Worm (Caenorhabditis elegans): ENCODE measurements around the gene W04E12.4.

The W04E12.4 gene

DNA sequence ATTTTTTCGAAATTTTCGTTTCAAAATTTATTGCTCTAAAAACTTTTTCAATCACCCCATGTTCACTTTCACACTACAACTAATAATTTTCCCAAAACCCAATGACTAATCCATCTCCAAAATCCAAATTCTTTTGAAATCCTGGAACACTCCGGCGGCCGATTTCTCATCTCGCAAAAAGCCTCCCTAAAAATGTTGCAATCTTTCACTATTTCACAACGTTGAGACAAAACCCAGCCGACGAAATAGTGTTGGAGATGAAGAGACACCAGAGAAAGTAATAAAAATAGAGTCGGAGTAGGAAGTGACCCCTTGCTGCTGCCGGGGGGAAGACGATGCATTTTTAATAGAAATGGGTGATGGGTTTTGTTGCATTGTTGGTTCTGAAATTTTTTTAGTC lies 18.8 kb upstream of the W04E12.4 start:
- TF ChIP-seq hmg-11 (tag; optimal IDR thresholded peaks at IDR 0.05) (peak; percentile 15), unc-39 (tag; optimal IDR thresholded peaks at IDR 0.05) (no peak), elt-2 (tag; optimal IDR thresholded peaks at IDR 0.05) (no peak), elt-1 (tag; optimal IDR thresholded peaks at IDR 0.05) (no peak), nhr-77 (tag; optimal IDR thresholded peaks at IDR 0.05) (no peak)

DNA sequence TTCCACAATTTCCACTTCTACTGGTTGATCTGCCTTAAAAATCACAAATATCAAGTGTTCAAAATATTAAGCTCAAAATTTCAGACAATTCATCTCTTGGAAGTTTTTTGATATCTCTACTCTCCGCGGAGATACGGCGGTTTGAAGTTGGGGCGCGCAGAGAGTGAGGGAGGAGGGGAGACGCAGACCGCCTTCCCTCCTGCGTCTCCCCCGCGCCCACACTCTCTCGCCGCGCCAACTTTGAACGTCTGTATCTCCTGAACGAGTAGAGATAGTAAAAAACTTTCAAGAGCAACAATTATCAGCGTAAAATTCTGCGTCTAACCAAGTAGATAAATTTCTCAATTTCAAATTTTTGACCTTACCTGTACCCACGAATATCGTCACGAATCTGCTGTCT lies 15.4 kb upstream of the W04E12.4 start:
- TF ChIP-seq ceh-16 (tag; optimal IDR thresholded peaks at IDR 0.05) (no peak), fkh-10 (GFP tag; optimal IDR thresholded peaks at IDR 0.05) (no peak), ztf-4 (tag; optimal IDR thresholded peaks at IDR 0.05) (no peak)

DNA sequence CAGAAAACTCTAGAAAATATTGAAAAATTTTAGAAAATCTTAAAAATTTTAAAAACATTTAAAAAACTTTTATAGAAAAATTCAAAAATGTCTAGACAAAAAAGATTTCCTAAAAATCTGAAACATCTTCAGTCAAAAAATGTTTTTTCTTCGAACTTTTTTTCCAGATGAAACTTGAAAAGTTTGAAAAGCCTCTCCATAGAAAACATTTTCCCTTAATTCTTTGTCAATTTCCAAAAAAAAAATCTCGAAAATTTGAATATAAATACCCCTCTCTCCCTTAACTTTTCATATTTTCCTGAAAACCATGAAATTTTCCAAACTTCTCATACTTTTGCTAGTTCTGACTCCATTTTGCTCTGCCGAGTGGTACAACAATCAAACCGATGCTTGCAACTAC lies 14.7 kb upstream of the W04E12.4 start, which contains the start of gene Y116F11A.3:
Gene Y116F11A.3 (plus strand): TSS at position 301 of the 400 bp plus-strand sequence.
- no peak for TF ChIP-seq elt-1 (tag; optimal IDR thresholded peaks at IDR 0.05)
- no peak for TF ChIP-seq daf-12 (tag; optimal IDR thresholded peaks at IDR 0.05)
- TF ChIP-seq ZK546.5 (tag; optimal IDR thresholded peaks at IDR 0.05) = no peak
- no peak for TF ChIP-seq elt-2 (tag; optimal IDR thresholded peaks at IDR 0.05)
- no peak for TF ChIP-seq ceh-28 (tag; optimal IDR thresholded peaks at IDR 0.05)
- no peak for TF ChIP-seq pha-4 (tag; optimal IDR thresholded peaks at IDR 0.05)
- no peak for TF ChIP-seq nhr-77 (tag; optimal IDR thresholded peaks at IDR 0.05)
- TF ChIP-seq snpc-4 (tag; optimal IDR thresholded peaks at IDR 0.05) = no peak
- TF ChIP-seq nhr-11 (tag; optimal IDR thresholded peaks at IDR 0.05) = no peak
- no peak for TF ChIP-seq fkh-10 (GFP tag; optimal IDR thresholded peaks at IDR 0.05)
- no peak for TF ChIP-seq fkh-2 (tag; optimal IDR thresholded peaks at IDR 0.05)
- TF ChIP-seq nhr-23 (tag; optimal IDR thresholded peaks at IDR 0.05) = no peak
- no peak for TF ChIP-seq nhr-25 (tag; optimal IDR thresholded peaks at IDR 0.05)

DNA sequence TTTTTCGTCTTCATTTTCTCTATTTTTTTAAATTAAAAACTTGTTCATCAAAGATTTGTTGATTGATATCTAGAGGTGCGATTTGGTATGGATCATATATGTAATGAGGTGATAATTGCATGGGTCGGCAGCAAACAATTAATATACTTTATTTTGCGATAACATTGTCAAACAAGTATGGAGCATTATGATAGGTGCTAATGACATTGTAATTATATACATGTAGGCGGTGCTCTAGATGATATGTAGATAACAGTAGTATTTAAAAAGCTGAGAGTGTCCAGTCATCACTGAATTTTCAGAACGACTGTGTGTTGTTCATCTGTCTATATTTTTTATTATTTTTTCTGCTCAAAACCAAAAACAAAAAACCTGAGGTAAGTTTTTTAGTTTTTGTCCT lies 13.1 kb upstream of the W04E12.4 start, which contains the start of gene Y116F11A.1:
Gene Y116F11A.1 (plus strand): TSS at position 301 of the 400 bp plus-strand sequence.
- TF ChIP-seq nhr-67 (tag; optimal IDR thresholded peaks at IDR 0.05) (no peak), ceh-16 (tag; optimal IDR thresholded peaks at IDR 0.05) (no peak), lsy-12 (tag; optimal IDR thresholded peaks at IDR 0.05) (no peak)

DNA sequence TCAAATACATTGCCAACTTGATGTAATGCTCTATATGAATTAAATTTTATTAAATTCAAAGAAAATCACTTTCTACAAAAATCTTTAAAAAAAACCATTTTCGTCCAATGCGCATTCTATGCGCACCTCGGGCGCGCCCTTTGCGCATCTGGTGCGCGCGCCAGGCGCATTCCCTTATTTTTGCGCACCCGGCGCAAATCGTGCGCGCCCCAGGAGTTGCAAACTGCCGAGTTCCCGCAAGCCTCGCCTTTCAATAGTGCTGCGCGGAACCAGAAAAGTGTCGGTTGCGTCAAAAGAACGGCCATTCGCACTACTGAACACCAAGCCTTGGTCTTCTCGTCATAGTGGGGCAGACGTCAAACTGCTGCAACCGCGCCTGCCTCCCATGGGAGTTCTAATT lies 9.7 kb upstream of the W04E12.4 start:
- TF ChIP-seq R02D3.7 (tag; optimal IDR thresholded peaks at IDR 0.05) = no peak
- no peak for TF ChIP-seq eor-1 (tag; optimal IDR thresholded peaks at IDR 0.05)
- TF ChIP-seq skn-1 (tag; optimal IDR thresholded peaks at IDR 0.05) = no peak
- TF ChIP-seq tbx-2 (tag; optimal IDR thresholded peaks at IDR 0.05) = no peak
- no peak for TF ChIP-seq hmg-11 (tag; optimal IDR thresholded peaks at IDR 0.05)
- TF ChIP-seq nhr-12 (tag; optimal IDR thresholded peaks at IDR 0.05) = no peak
- TF ChIP-seq zag-1 (tag; optimal IDR thresholded peaks at IDR 0.05) = no peak
- TF ChIP-seq nhr-237 (tag; optimal IDR thresholded peaks at IDR 0.05) = no peak
- no peak for TF ChIP-seq ZK546.5 (tag; optimal IDR thresholded peaks at IDR 0.05)
- no peak for TF ChIP-seq daf-12 (tag; optimal IDR thresholded peaks at IDR 0.05)
- no peak for TF ChIP-seq lin-39 (tag; optimal IDR thresholded peaks at IDR 0.05)
- no peak for TF ChIP-seq ceh-16 (tag; optimal IDR thresholded peaks at IDR 0.05)
- no peak for TF ChIP-seq lsy-12 (tag; optimal IDR thresholded peaks at IDR 0.05)
- no peak for TF ChIP-seq nhr-43 (tag; optimal IDR thresholded peaks at IDR 0.05; ENCODE audit: poor library complexity, severe bottlenecking)
- TF ChIP-seq elt-2 (tag; optimal IDR thresholded peaks at IDR 0.05) = no peak
- no peak for TF ChIP-seq aly-2 (tag; optimal IDR thresholded peaks at IDR 0.05)
- no peak for TF ChIP-seq egl-27 (tag; optimal IDR thresholded peaks at IDR 0.05)
- TF ChIP-seq snpc-4 (tag; optimal IDR thresholded peaks at IDR 0.05) = no peak

DNA sequence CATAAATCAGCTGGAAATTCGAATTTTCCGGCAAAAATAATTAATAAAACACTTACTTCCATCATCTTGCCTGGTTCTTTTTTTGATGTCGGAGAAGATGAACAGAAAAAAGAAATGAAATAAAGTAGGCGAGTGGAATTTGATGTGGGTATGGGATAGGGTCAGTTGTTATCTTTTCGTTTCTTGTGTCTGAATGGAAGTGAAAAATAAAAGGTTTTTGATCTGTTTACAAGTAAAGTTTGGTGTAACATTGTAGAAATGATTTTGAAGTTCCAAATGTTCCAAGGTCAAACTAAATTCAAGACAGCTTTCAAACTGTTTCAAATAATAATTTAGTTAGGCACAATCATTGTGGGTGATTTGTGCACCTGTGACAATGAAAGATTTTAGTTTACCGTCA lies 5.9 kb upstream of the W04E12.4 start, which contains the start of gene W04E12.7:
Gene W04E12.7 (minus strand): TSS at position 101 of the 400 bp plus-strand sequence.
- TF ChIP-seq ztf-11 (tag; optimal IDR thresholded peaks at IDR 0.05) (no peak), mml-1 (tag; optimal IDR thresholded peaks at IDR 0.05) (no peak), skn-1 (tag; optimal IDR thresholded peaks at IDR 0.05) (no peak), pqm-1 (tag; optimal IDR thresholded peaks at IDR 0.05) (no peak), hmg-11 (tag; optimal IDR thresholded peaks at IDR 0.05) (no peak), elt-3 (tag; optimal IDR thresholded peaks at IDR 0.05) (no peak), snpc-4 (tag; optimal IDR thresholded peaks at IDR 0.05) (no peak), nhr-237 (tag; optimal IDR thresholded peaks at IDR 0.05) (no peak), lin-15B (tag; optimal IDR thresholded peaks at IDR 0.05) (no peak), jun-1 (tag; optimal IDR thresholded peaks at IDR 0.05) (no peak), elt-2 (tag; optimal IDR thresholded peaks at IDR 0.05) (no peak), egl-27 (tag; optimal IDR thresholded peaks at IDR 0.05) (no peak), lin-39 (tag; optimal IDR thresholded peaks at IDR 0.05) (no peak)
